Worm (Caenorhabditis elegans) whole organism, midembryonic: ENCODE data around the gene set-21.

Source experiments
- T22C8.4 ChIP-seq: fragments of 200-800 bp; sonication (Bioruptor generic); IDR thresholded peaks from 2 replicates; pipeline ENCODE4 v1.3.6; 2022; ENCODE audit warnings: missing genetic modification characterization, missing compliant biosample characterization
- klf-2 ChIP-seq: fragments of 200-800 bp; sonication (Bioruptor generic); conservative IDR thresholded peaks from 2 replicates; pipeline ENCODE4 v1.3.6; 2022; ENCODE audit warnings: missing genetic modification reagents, missing genetic modification characterization, missing compliant biosample characterization
- med-1 ChIP-seq: sonication (generic microtip); optimal IDR thresholded peaks from 2 replicates; lab custom pipeline; 2017; ENCODE audit warnings: missing genetic modification characterization, mild to moderate bottlenecking, missing compliant biosample characterization, antibody characterized with exemption, missing genetic modification reagents; ENCODE audit not compliant: insufficient read depth
- tab-1 ChIP-seq: fragments of 200-800 bp; sonication (Bioruptor generic); IDR thresholded peaks from 2 replicates; pipeline ENCODE4 v1.3.6; 2022; ENCODE audit warnings: missing genetic modification characterization, missing compliant biosample characterization

ce11 chrIV:4397586-4397985 lies 6.9 kb downstream of the set-21 start:
- TF ChIP-seq klf-2 (GFP tag; lab: Robert Waterston, UW) (no peak), med-1 (GFP tag; lab: Kevin White, UChicago) (no peak), T22C8.4 (GFP tag; lab: Robert Waterston, UW) (no peak), tab-1 (GFP tag; lab: Robert Waterston, UW) (no peak)
